Fruit fly (Drosophila melanogaster) whole organism, wandering third instar larva: ENCODE data around the gene CG13970.

Experiments
- dl ChIP-seq, 2 experiments: fragments of 175-275, 200-275 bp in 1 of 2; fragments of 200-275 bp in 1 of 2; sonication (Bioruptor generic); optimal IDR thresholded peaks; lab custom pipeline; 2018; ENCODE audit warnings: mild to moderate bottlenecking in 2 of 2, missing biosample characterization in 2 of 2, missing genetic modification characterization in 2 of 2, moderate library complexity in 2 of 2; ENCODE audit not compliant: partially characterized antibody in 2 of 2, insufficient read depth in 1 of 2
- pan ChIP-seq: fragments of >200 bp; optimal IDR thresholded peaks from 2 replicates; lab custom pipeline; 2017
- psq ChIP-seq: fragments of 200-800 bp; sonication (Bioruptor generic); optimal IDR thresholded peaks from 3 replicates; lab custom pipeline; 2017; ENCODE audit warnings: missing biosample characterization, mild to moderate bottlenecking, missing genetic modification characterization, moderate library complexity

DNA sequence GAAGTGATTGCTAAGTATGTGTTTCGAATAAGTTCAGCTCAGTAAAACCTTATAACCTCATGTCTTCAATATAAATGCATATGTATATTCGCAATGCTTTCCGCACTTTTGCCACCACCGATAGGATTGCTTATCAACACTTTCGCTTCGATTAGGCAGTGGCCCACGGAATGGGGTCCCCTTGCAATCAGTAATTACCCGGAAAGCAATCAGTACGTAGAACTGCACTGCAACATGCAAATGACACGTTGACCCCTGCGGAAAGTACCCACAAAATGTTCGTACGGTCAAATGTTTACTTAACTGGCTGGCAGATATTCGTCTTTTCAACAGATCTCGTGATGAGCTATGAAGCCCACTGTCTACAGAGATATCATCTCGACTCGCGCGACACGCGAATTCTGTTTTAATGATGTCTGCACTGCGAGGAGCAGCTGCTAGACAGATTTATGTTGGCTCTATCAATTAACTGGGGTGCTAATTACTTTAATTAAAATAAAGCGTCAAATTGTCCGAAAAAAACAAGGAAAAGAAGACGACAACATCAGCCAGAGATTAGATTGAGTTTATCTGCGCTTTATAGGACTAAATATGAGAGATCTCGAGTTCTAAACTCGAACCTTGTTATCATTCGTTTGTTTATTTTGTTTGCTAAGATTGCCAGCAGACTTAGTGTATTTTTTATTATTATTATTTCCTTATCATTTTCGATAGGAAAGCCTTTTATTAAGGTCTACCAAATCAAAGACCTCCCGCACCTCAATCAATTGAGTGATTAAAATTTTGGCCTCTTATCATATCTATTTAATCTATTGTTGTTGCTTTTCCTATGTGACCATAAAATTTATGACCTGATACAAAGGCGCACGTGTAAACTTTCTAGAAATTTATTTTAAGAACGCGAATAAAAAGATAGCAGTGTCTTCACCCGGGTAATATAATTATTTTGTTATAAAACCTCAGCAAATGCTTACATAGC, 26.2 kb downstream of the CG13970 start:
- no peak for TF ChIP-seq psq
- TF ChIP-seq dl (GFP tag; optimal IDR thresholded peaks at IDR 0.05; lab: Kevin White, UChicago; ENCODE audit: insufficient read depth in 1 of 2, partially characterized antibody in 2 of 2) = no peak
- TF ChIP-seq pan (lab: Kevin White, UChicago) = no peak
